Worm (Caenorhabditis elegans) whole organism, L2 larva: ENCODE data around the gene Y53G8B.2.

Experiments used
- ceh-82 ChIP-seq: fragments of 150-350 bp; optimal IDR thresholded peaks from 2 replicates; lab custom pipeline; 2014; ENCODE audit warnings: missing biosample characterization, missing genetic modification characterization
- fos-1 ChIP-seq: fragments of 150-350 bp; optimal IDR thresholded peaks from 2 replicates; lab custom pipeline; 2014; ENCODE audit warnings: missing biosample characterization, missing genetic modification characterization
- lin-13 ChIP-seq: fragments of 150-350 bp; optimal IDR thresholded peaks from 2 replicates; lab custom pipeline; 2014; ENCODE audit warnings: missing biosample characterization, missing genetic modification reagents, missing genetic modification characterization
- lin-39 ChIP-seq: fragments of 150-350 bp; optimal IDR thresholded peaks from 2 replicates; lab custom pipeline; 2014; ENCODE audit warnings: missing biosample characterization, missing genetic modification reagents, missing genetic modification characterization
- lsy-2 ChIP-seq, 2 experiments: fragments of 150-350 bp in 1 of 2; sonication (generic microtip) in 1 of 2; optimal IDR thresholded peaks; 2 replicates each; lab custom pipeline; 2014 to 2017; ENCODE audit warnings: missing biosample characterization in 2 of 2, missing genetic modification characterization in 2 of 2
- mdl-1 ChIP-seq, 2 experiments: fragments of 150-350 bp in 1 of 2; sonication (generic microtip) in 1 of 2; optimal IDR thresholded peaks; 2 replicates each; lab custom pipeline; 2017; ENCODE audit warnings: missing biosample characterization in 2 of 2, missing genetic modification characterization in 2 of 2
- nhr-11 ChIP-seq: fragments of 150-350 bp; optimal IDR thresholded peaks from 2 replicates; lab custom pipeline; 2014; ENCODE audit warnings: missing biosample characterization, missing genetic modification characterization
- nhr-12 ChIP-seq: fragments of 150-350 bp; optimal IDR thresholded peaks from 2 replicates; lab custom pipeline; 2014; ENCODE audit warnings: missing biosample characterization, missing genetic modification characterization
- nhr-77 ChIP-seq: fragments of 150-350 bp; optimal IDR thresholded peaks from 2 replicates; lab custom pipeline; 2014; ENCODE audit warnings: missing biosample characterization, missing genetic modification characterization
- zag-1 ChIP-seq: fragments of 150-350 bp; optimal IDR thresholded peaks from 2 replicates; lab custom pipeline; 2014; ENCODE audit warnings: missing biosample characterization, missing genetic modification characterization

- TF ChIP-seq mdl-1 (tag; optimal IDR thresholded peaks at IDR 0.05; lab: Kevin White, UChicago) (no peak), fos-1 (tag; lab: Kevin White, UChicago) (no peak), lsy-2 (tag; optimal IDR thresholded peaks at IDR 0.05; lab: Kevin White, UChicago) (no peak), nhr-77 (no peak), lin-39 (tag; lab: Kevin White, UChicago) (no peak), nhr-11 (tag; lab: Kevin White, UChicago) (no peak), zag-1 (tag; lab: Kevin White, UChicago) (no peak), ceh-82 (no peak), lin-13 (GFP tag; lab: Kevin White, UChicago) (no peak), nhr-12 (tag; lab: Kevin White, UChicago) (no peak)
Measured at ce11 chrIII:3061289-3061688, 42.5 kb downstream of the Y53G8B.2 start.
